Worm (Caenorhabditis elegans) whole organism, L4 larva: ENCODE measurements around the gene F09A5.3.

ENCODE experiments used
- Y75B8A.6 ChIP-seq: fragments of 200-800 bp; sonication (Bioruptor generic); IDR thresholded peaks from 2 replicates; pipeline ENCODE4 v1.3.6; 2022; ENCODE audit warnings: missing genetic modification reagents, missing genetic modification characterization, missing compliant biosample characterization
- gei-8 ChIP-seq: fragments of 200-800 bp; sonication (Bioruptor generic); optimal IDR thresholded peaks from 2 replicates; lab custom pipeline; 2018; ENCODE audit warnings: mild to moderate bottlenecking, missing genetic modification characterization, missing compliant biosample characterization
- lin-15B ChIP-seq: fragments of 150-350 bp; sonication (generic microtip); optimal IDR thresholded peaks from 3 replicates; lab custom pipeline; 2014; ENCODE audit warnings: missing biosample characterization, missing genetic modification characterization
- lin-38 ChIP-seq: fragments of 200-800 bp; sonication (Bioruptor generic); IDR thresholded peaks from 2 replicates; pipeline ENCODE4 v1.3.6; 2022; ENCODE audit warnings: missing genetic modification reagents, missing genetic modification characterization, missing compliant biosample characterization
- lir-3 ChIP-seq: sonication (generic microtip); optimal IDR thresholded peaks from 2 replicates; lab custom pipeline; 2016; ENCODE audit warnings: mild to moderate bottlenecking, missing genetic modification characterization, missing compliant biosample characterization
- nhr-102 ChIP-seq: sonication (generic microtip); optimal IDR thresholded peaks from 2 replicates; lab custom pipeline; 2016; ENCODE audit warnings: mild to moderate bottlenecking, missing genetic modification characterization, moderate library complexity, missing compliant biosample characterization
- pha-4 ChIP-seq, 2 experiments: fragments of 150-350 bp in 1 of 2; fragments of 200-800 bp in 1 of 2; sonication (Bioruptor generic) in 1 of 2; IDR thresholded peaks in 1 of 2; optimal IDR thresholded peaks in 1 of 2; 2 replicates each; pipeline versions ENCODE4 v1.3.6 to Lab custom; 2014 to 2022; ENCODE audit warnings: missing genetic modification characterization in 2 of 2, missing genetic modification reagents in 2 of 2, missing biosample characterization in 1 of 2, missing compliant biosample characterization in 1 of 2
- pqm-1 ChIP-seq: sonication (generic microtip); optimal IDR thresholded peaks from 2 replicates; lab custom pipeline; 2017; ENCODE audit warnings: missing biosample characterization, missing genetic modification characterization
- set-16 ChIP-seq: fragments of 200-800 bp; sonication (Bioruptor generic); IDR thresholded peaks from 2 replicates; pipeline ENCODE4 v1.3.6; 2022; ENCODE audit warnings: missing genetic modification reagents, missing genetic modification characterization, missing compliant biosample characterization
- skn-1 ChIP-seq: fragments of 150-350 bp; optimal IDR thresholded peaks from 2 replicates; lab custom pipeline; 2014; ENCODE audit warnings: missing biosample characterization, missing genetic modification characterization
- unc-62 ChIP-seq, 3 experiments: fragments of 150-350 bp in 1 of 3; sonication (generic microtip); optimal IDR thresholded peaks in 2 of 3; peaks in 1 of 3; 1 replicate in 1 of 3; 2 replicates in 2 of 3; lab custom pipeline; 2014 to 2017; ENCODE audit warnings: missing biosample characterization in 3 of 3, missing genetic modification characterization in 3 of 3, missing genetic modification reagents in 3 of 3, missing genotype in 1 of 3
- vab-7 ChIP-seq: fragments of 200-800 bp; sonication (Bioruptor generic); IDR thresholded peaks from 2 replicates; pipeline ENCODE4 v1.3.6; 2022; ENCODE audit warnings: missing genetic modification reagents, missing genetic modification characterization, missing compliant biosample characterization

DNA sequence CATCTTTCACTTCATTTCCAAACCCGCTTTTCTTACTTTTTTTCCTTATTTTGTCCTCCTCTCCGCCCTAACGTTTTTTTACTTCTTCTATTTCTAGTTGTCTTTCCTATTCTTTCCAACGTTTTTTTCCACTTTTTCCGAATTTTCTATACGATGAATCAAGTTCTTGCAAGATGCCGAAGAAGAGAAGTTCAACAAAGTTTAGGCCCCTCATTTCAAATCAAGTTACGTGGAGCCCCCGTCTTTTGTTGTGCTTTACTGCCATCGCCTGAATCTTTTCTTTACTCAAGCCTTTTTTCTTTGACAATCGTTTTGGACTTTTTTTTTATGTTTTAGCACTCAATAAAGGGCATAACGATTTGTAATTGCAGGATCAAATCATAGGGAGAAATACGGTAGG lies 60.0 kb downstream of the F09A5.3 start, which contains the start of gene unc-9:
- TF ChIP-seq unc-62 (GFP tag; optimal IDR thresholded peaks at IDR 0.05 in 1 of 2; lab: Kevin White, UChicago) (no peak), unc-62 (tag; optimal IDR thresholded peaks at IDR 0.05; lab: Kevin White, UChicago) (no peak), nhr-102 (tag; lab: Kevin White, UChicago) (no peak), skn-1 (tag; lab: Kevin White, UChicago) (no peak), Y75B8A.6 (GFP tag; lab: Robert Waterston, UW) (no peak), pqm-1 (tag; lab: Kevin White, UChicago) (no peak), lin-15B (tag; lab: Kevin White, UChicago) (no peak), lin-38 (GFP tag; lab: Robert Waterston, UW) (no peak), pha-4 (GFP tag; IDR thresholded peaks at IDR 0.05; lab: Robert Waterston, UW) (no peak), pha-4 (tag; optimal IDR thresholded peaks at IDR 0.05; lab: Kevin White, UChicago) (no peak), vab-7 (GFP tag; lab: Robert Waterston, UW) (no peak), gei-8 (GFP tag; lab: Kevin White, UChicago) (no peak), set-16 (GFP tag; lab: Robert Waterston, UW) (no peak), lir-3 (tag; lab: Kevin White, UChicago) (no peak)
